Worm (Caenorhabditis elegans) whole organism, L4/young adult: ENCODE results near the gene M117.6.

Experiments used
- W03F9.2 ChIP-seq: fragments of 150-350 bp; optimal IDR thresholded peaks from 2 replicates; lab custom pipeline; 2014; ENCODE audit warnings: missing biosample characterization, missing genetic modification characterization
- dao-5 ChIP-seq: sonication (generic microtip); optimal IDR thresholded peaks from 2 replicates; lab custom pipeline; 2016; ENCODE audit warnings: missing genotype, missing genetic modification characterization, moderate library complexity, missing compliant biosample characterization
- him-1 ChIP-seq: sonication (generic microtip); optimal IDR thresholded peaks from 2 replicates; lab custom pipeline; 2016; ENCODE audit warnings: missing genotype, missing genetic modification reagents, missing genetic modification characterization, missing compliant biosample characterization

ce11 chrIV:11822454-11822853, 5.5 kb downstream of the M117.6 start:
- TF ChIP-seq W03F9.2 (tag; lab: Kevin White, UChicago) (peak; percentile 8), him-1 (no peak), dao-5 (tag; lab: Kevin White, UChicago) (no peak)
